Worm (Caenorhabditis elegans) whole organism, L1 larva: Measurements from ENCODE around the gene Y34B4A.4.

Source experiments
- F16B12.6 ChIP-seq: fragments of 150-350 bp; optimal IDR thresholded peaks from 2 replicates; lab custom pipeline; 2014; ENCODE audit warnings: missing biosample characterization, missing genetic modification characterization
- alr-1 ChIP-seq: fragments of 200-800 bp; sonication (Bioruptor generic); optimal IDR thresholded peaks from 2 replicates; lab custom pipeline; 2018; ENCODE audit warnings: borderline replicate concordance, mild to moderate bottlenecking, missing genetic modification characterization, missing compliant biosample characterization
- aly-2 ChIP-seq: fragments of 150-350 bp; optimal IDR thresholded peaks from 2 replicates; lab custom pipeline; 2014; ENCODE audit warnings: missing biosample characterization, missing genetic modification characterization
- ama-1 ChIP-seq: fragments of 150-350 bp; optimal IDR thresholded peaks from 2 replicates; lab custom pipeline; 2014
- blmp-1 ChIP-seq: fragments of 150-350 bp; optimal IDR thresholded peaks from 2 replicates; lab custom pipeline; 2014; ENCODE audit warnings: missing biosample characterization, missing genetic modification characterization
- ceh-63 ChIP-seq: fragments of 200-800 bp; sonication (Bioruptor generic); optimal IDR thresholded peaks from 2 replicates; lab custom pipeline; 2018; ENCODE audit warnings: mild to moderate bottlenecking, missing genetic modification characterization, missing compliant biosample characterization
- ceh-90 ChIP-seq: sonication (generic microtip); optimal IDR thresholded peaks from 2 replicates; lab custom pipeline; 2016; ENCODE audit warnings: missing genetic modification characterization, missing compliant biosample characterization
- dsc-1 ChIP-seq: sonication (generic microtip); optimal IDR thresholded peaks from 2 replicates; lab custom pipeline; 2016; ENCODE audit warnings: mild to moderate bottlenecking, missing genetic modification characterization, missing compliant biosample characterization
- egl-13 ChIP-seq: sonication (generic microtip); optimal IDR thresholded peaks from 2 replicates; lab custom pipeline; 2016; ENCODE audit warnings: missing genotype, missing genetic modification reagents, missing genetic modification characterization, missing compliant biosample characterization
- elt-2 ChIP-seq: sonication (generic microtip); optimal IDR thresholded peaks from 2 replicates; lab custom pipeline; 2016; ENCODE audit warnings: missing genetic modification characterization, mild to moderate bottlenecking, inconsistent platforms, missing compliant biosample characterization, missing genetic modification reagents
- fkh-4 ChIP-seq: sonication (generic microtip); optimal IDR thresholded peaks from 2 replicates; lab custom pipeline; 2016; ENCODE audit warnings: missing compliant biosample characterization, missing genetic modification characterization, borderline replicate concordance
- fos-1 ChIP-seq: fragments of 150-350 bp; optimal IDR thresholded peaks from 2 replicates; lab custom pipeline; 2014; ENCODE audit warnings: missing biosample characterization, missing genetic modification characterization
- hpl-2 ChIP-seq: fragments of 150-350 bp; optimal IDR thresholded peaks from 2 replicates; lab custom pipeline; 2014; ENCODE audit warnings: missing biosample characterization, missing genetic modification reagents, missing genetic modification characterization
- lin-15B ChIP-seq: fragments of 150-350 bp; sonication (generic microtip); optimal IDR thresholded peaks from 3 replicates; lab custom pipeline; 2014; ENCODE audit warnings: missing biosample characterization, missing genetic modification characterization
- lin-35 ChIP-seq, 2 experiments: fragments of 150-350 bp; optimal IDR thresholded peaks; 2 replicates each; lab custom pipeline; 2014; ENCODE audit warnings: missing biosample characterization in 2 of 2, missing genetic modification characterization in 2 of 2, missing genetic modification reagents in 2 of 2
- lin-39 ChIP-seq: fragments of 150-350 bp; optimal IDR thresholded peaks from 2 replicates; lab custom pipeline; 2014; ENCODE audit warnings: missing biosample characterization, missing genetic modification reagents, missing genetic modification characterization
- lir-3 ChIP-seq: sonication (generic microtip); optimal IDR thresholded peaks from 2 replicates; lab custom pipeline; 2016; ENCODE audit warnings: mild to moderate bottlenecking, missing genetic modification characterization, moderate library complexity, missing compliant biosample characterization; ENCODE audit not compliant: poor library complexity
- lsy-2 ChIP-seq, 2 experiments: fragments of 150-350 bp; optimal IDR thresholded peaks; 2 replicates each; lab custom pipeline; 2014; ENCODE audit warnings: missing biosample characterization in 2 of 2, missing genetic modification characterization in 2 of 2
- mdl-1 ChIP-seq, 2 experiments: fragments of 150-350 bp; optimal IDR thresholded peaks; 2 replicates each; lab custom pipeline; 2014 to 2017; ENCODE audit warnings: missing biosample characterization in 2 of 2, missing genetic modification characterization in 2 of 2, inconsistent platforms in 1 of 2
- nhr-19 ChIP-seq: fragments of 200-800 bp; sonication (Bioruptor generic); conservative IDR thresholded peaks from 2 replicates; pipeline ENCODE4 v1.3.6; 2022; ENCODE audit warnings: missing genetic modification characterization, missing compliant biosample characterization
- nhr-20 ChIP-seq: sonication (generic microtip); optimal IDR thresholded peaks from 2 replicates; lab custom pipeline; 2016; ENCODE audit warnings: mild to moderate bottlenecking, missing genetic modification characterization, missing compliant biosample characterization
- nhr-237 ChIP-seq: fragments of 150-350 bp; optimal IDR thresholded peaks from 2 replicates; lab custom pipeline; 2014; ENCODE audit warnings: missing biosample characterization, missing genetic modification characterization
- nhr-47 ChIP-seq: sonication (generic microtip); optimal IDR thresholded peaks from 2 replicates; lab custom pipeline; 2016; ENCODE audit warnings: mild to moderate bottlenecking, missing genetic modification characterization, moderate library complexity, missing compliant biosample characterization
- nhr-84 ChIP-seq: sonication (generic microtip); optimal IDR thresholded peaks from 2 replicates; lab custom pipeline; 2017; ENCODE audit warnings: missing biosample characterization, missing genetic modification characterization
- nhr-90 ChIP-seq: sonication (generic microtip); optimal IDR thresholded peaks from 2 replicates; lab custom pipeline; 2016; ENCODE audit warnings: mild to moderate bottlenecking, missing genetic modification characterization, missing compliant biosample characterization; ENCODE audit not compliant: poor library complexity
- sox-4 ChIP-seq: sonication (generic microtip); optimal IDR thresholded peaks from 2 replicates; lab custom pipeline; 2016; ENCODE audit warnings: missing genetic modification characterization, missing compliant biosample characterization
- sptf-1 ChIP-seq: fragments of 150-350 bp; optimal IDR thresholded peaks from 2 replicates; lab custom pipeline; 2014; ENCODE audit warnings: missing biosample characterization, missing genetic modification characterization
- unc-130 ChIP-seq: fragments of 150-350 bp; optimal IDR thresholded peaks from 2 replicates; lab custom pipeline; 2017; ENCODE audit warnings: missing biosample characterization, missing genetic modification characterization, inconsistent platforms

Gene Y34B4A.4

DNA sequence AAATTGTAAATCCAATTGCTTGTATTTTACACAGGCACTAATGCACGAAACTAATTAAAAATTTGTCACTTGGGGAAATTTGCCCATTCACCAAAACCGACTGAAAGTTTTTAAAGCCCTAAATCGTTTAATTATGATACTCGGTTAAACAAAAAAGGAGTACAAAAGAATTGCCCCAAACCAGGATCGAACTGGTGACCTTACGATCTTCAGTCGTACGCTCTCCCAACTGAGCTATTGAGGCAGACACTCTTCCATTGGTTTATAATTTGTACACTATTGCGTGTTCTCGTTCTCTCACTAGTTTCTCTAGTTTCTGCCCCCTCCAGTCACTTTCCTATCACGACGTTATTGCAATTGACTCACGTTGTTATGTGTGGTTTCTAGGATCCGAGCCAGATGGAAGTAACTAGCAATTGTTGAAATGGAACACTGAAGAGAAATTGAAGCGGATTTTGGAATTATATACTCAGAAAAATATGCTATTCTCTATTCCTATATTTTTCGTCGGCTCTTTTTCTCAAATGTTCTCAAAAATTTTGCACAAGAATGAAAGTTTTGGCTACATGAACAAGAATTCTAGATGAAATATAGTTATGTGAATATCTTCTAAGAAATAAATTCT lies 55.2 kb downstream of the Y34B4A.4 start (continued):
- TF ChIP-seq blmp-1 (tag; lab: Kevin White, UChicago) (no peak), ama-1 (lab: Kevin White, UChicago) (no peak), alr-1 (tag; lab: Kevin White, UChicago) (no peak), lin-35 (GFP tag; optimal IDR thresholded peaks at IDR 0.05; lab: Kevin White, UChicago) (peak in 1 of 2 experiments; percentile 57), nhr-20 (tag; lab: Kevin White, UChicago) (peak; percentile 48), lir-3 (tag; lab: Kevin White, UChicago) (peak; percentile 45), lin-15B (tag; lab: Kevin White, UChicago) (no peak), aly-2 (peak; percentile 26), nhr-237 (no peak), lsy-2 (tag; optimal IDR thresholded peaks at IDR 0.05; lab: Kevin White, UChicago) (peak in 1 of 2 experiments; percentile 50), mdl-1 (tag; optimal IDR thresholded peaks at IDR 0.05; lab: Kevin White, UChicago) (peak in 1 of 2 experiments; percentile 13), fos-1 (tag; lab: Kevin White, UChicago) (peak; percentile 0), ceh-63 (GFP tag; lab: Kevin White, UChicago) (no peak), dsc-1 (tag; lab: Kevin White, UChicago) (peak; percentile 71), elt-2 (peak; percentile 49), nhr-47 (peak; percentile 70), unc-130 (tag; lab: Kevin White, UChicago) (peak; percentile 38), nhr-19 (peak; percentile 57), nhr-84 (no peak), sox-4 (tag; lab: Kevin White, UChicago) (no peak), ceh-90 (tag; lab: Kevin White, UChicago) (no peak), nhr-90 (tag; lab: Kevin White, UChicago) (peak; percentile 27), F16B12.6 (tag; lab: Kevin White, UChicago) (no peak), lin-39 (tag; lab: Kevin White, UChicago) (no peak), sptf-1 (tag; lab: Kevin White, UChicago) (no peak), egl-13 (tag; lab: Kevin White, UChicago) (no peak), fkh-4 (tag; lab: Kevin White, UChicago) (no peak), hpl-2 (GFP tag; lab: Kevin White, UChicago) (no peak)
